Worm (Caenorhabditis elegans) whole organism, early embryonic: Measurements from ENCODE around the gene ceh-22.

Experiments
- B0310.2 ChIP-seq: sonication (generic microtip); optimal IDR thresholded peaks from 2 replicates; lab custom pipeline; 2016; ENCODE audit warnings: mild to moderate bottlenecking, missing genetic modification characterization, missing compliant biosample characterization
- ama-1 ChIP-seq: fragments of 150-350 bp; optimal IDR thresholded peaks from 2 replicates; lab custom pipeline; 2014
- flt-1 ChIP-seq: fragments of 200-800 bp; sonication (Bioruptor generic); IDR thresholded peaks from 2 replicates; pipeline ENCODE4 v1.3.6; 2022; ENCODE audit warnings: missing genetic modification characterization, missing compliant biosample characterization
- sea-1 ChIP-seq: fragments of 200-800 bp; sonication (Bioruptor generic); conservative IDR thresholded peaks from 2 replicates; pipeline ENCODE4 v1.3.6; 2022; ENCODE audit warnings: missing genetic modification characterization, missing compliant biosample characterization
- tbx-11 ChIP-seq: fragments of 200-800 bp; sonication (Bioruptor generic); IDR thresholded peaks from 2 replicates; pipeline ENCODE4 v1.3.6; 2022; ENCODE audit warnings: missing genetic modification characterization, missing compliant biosample characterization

DNA sequence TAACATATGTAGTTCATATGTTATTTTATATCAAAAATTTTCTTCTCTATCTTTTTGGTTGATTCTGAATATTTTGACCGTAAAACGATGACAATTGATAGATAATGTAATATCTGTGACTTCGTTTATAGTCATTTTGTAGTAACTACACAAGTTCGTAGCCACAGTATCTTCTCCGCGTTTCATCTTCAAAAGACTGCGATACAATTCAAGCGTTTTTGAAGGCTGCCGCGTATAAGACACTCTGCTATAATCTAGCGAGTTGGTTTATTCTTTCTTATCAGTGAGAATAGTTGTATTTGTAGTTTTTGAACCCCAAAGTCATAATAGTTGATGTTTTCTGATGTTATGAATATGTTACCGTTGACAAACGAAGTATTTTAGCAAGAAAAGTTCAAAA, 14.8 kb upstream of the ceh-22 start, which contains the start of gene ugt-34:
- TF ChIP-seq flt-1 (GFP tag; lab: Robert Waterston, UW) (no peak), sea-1 (GFP tag; lab: Robert Waterston, UW) (no peak), ama-1 (lab: Kevin White, UChicago) (no peak), tbx-11 (GFP tag; lab: Robert Waterston, UW) (no peak), B0310.2 (tag; lab: Kevin White, UChicago) (no peak)
